Worm (Caenorhabditis elegans): Measurements from ENCODE around the gene tbc-6.

tbc-6 gene

ce11 chrII:6832207-6832606 is 15.7 kb upstream of the tbc-6 start:
- TF ChIP-seq lim-7 (GFP tag; IDR thresholded peaks at IDR 0.05) (no peak), ces-1 (GFP tag; optimal IDR thresholded peaks at IDR 0.05) (peak; percentile 51)

- TF ChIP-seq nhr-76 (tag; optimal IDR thresholded peaks at IDR 0.05) (no peak), nhr-77 (tag; optimal IDR thresholded peaks at IDR 0.05) (no peak), attf-4 (tag; optimal IDR thresholded peaks at IDR 0.05) (no peak), nhr-41 (GFP tag; IDR thresholded peaks at IDR 0.05) (no peak), arid-1 (GFP tag; conservative IDR thresholded peaks at IDR 0.05) (no peak), zfp-2 (tag; optimal IDR thresholded peaks at IDR 0.05) (no peak), Y5F2A.4 (GFP tag; optimal IDR thresholded peaks at IDR 0.05) (no peak), pqm-1 (tag; optimal IDR thresholded peaks at IDR 0.05) (no peak), mdl-1 (tag; optimal IDR thresholded peaks at IDR 0.05) (peak in 1 of 2 experiments; percentile 8), T20F7.1 (GFP tag; optimal IDR thresholded peaks at IDR 0.05) (no peak), unc-62 (GFP tag; optimal IDR thresholded peaks at IDR 0.05 in 1 of 2) (peak in 1 of 2 experiments; percentile 76), unc-62 (tag; optimal IDR thresholded peaks at IDR 0.05) (no peak), daf-16 (GFP tag; optimal IDR thresholded peaks at IDR 0.05) (peak in 1 of 2 experiments; percentile 17), daf-16 (tag; optimal IDR thresholded peaks at IDR 0.05) (no peak), egl-43 (GFP tag; IDR thresholded peaks at IDR 0.05) (no peak), F26F4.8 (GFP tag; conservative IDR thresholded peaks at IDR 0.05) (no peak), hmg-1.1 (GFP tag; IDR thresholded peaks at IDR 0.05) (0 out of 2 replicates have a peak, but pooled peaks have one; percentile 12), unc-39 (tag; optimal IDR thresholded peaks at IDR 0.05) (no peak), ceh-82 (tag; optimal IDR thresholded peaks at IDR 0.05) (no peak), snpc-4 (tag; optimal IDR thresholded peaks at IDR 0.05) (no peak), nhr-102 (tag; optimal IDR thresholded peaks at IDR 0.05) (no peak), hif-1 (tag; optimal IDR thresholded peaks at IDR 0.05) (no peak), unc-130 (GFP tag; optimal IDR thresholded peaks at IDR 0.05) (no peak), ZK546.5 (tag; optimal IDR thresholded peaks at IDR 0.05) (no peak), zip-11 (GFP tag; IDR thresholded peaks at IDR 0.05) (no peak), nhr-28 (tag; optimal IDR thresholded peaks at IDR 0.05) (no peak), fkh-10 (GFP tag; optimal IDR thresholded peaks at IDR 0.05) (no peak), egl-27 (tag; optimal IDR thresholded peaks at IDR 0.05) (no peak), zag-1 (tag; optimal IDR thresholded peaks at IDR 0.05) (no peak), hlh-11 (tag; optimal IDR thresholded peaks at IDR 0.05) (peak; percentile 23), mxl-3 (GFP tag; optimal IDR thresholded peaks at IDR 0.05) (peak; percentile 7), hlh-30 (tag; optimal IDR thresholded peaks at IDR 0.05; ENCODE audit: insufficient read depth) (peak; percentile 19), set-16 (GFP tag; IDR thresholded peaks at IDR 0.05) (peak; percentile 34; the same call in 1 of the 2 replicates), Y48G9A.11 (GFP tag; IDR thresholded peaks at IDR 0.05) (no peak), aha-1 (tag) (peak; percentile 55)
Observed at ce11 chrII:6832695-6833389, 15.1 kb upstream of the tbc-6 start.

ce11 chrII:6833781-6834339 is 14.1 kb upstream of the tbc-6 start:
- TF ChIP-seq spr-1 (tag; optimal IDR thresholded peaks at IDR 0.05) (no peak), dmd-6 (GFP tag; IDR thresholded peaks at IDR 0.05) (peak; percentile 54), nhr-6 (tag; optimal IDR thresholded peaks at IDR 0.05) (peak; percentile 24), hif-1 (tag; optimal IDR thresholded peaks at IDR 0.05) (no peak), lin-15B (tag; optimal IDR thresholded peaks at IDR 0.05) (no peak), mep-1 (tag; optimal IDR thresholded peaks at IDR 0.05) (peak; percentile 55), aly-2 (tag; optimal IDR thresholded peaks at IDR 0.05) (no peak), rbr-2 (tag; optimal IDR thresholded peaks at IDR 0.05) (no peak), hlh-11 (tag; optimal IDR thresholded peaks at IDR 0.05) (peak; percentile 79), lsy-2 (tag; optimal IDR thresholded peaks at IDR 0.05) (peak in 1 of 2 experiments; percentile 26), mes-2 (tag; optimal IDR thresholded peaks at IDR 0.05; ENCODE audit: poor library complexity, severe bottlenecking) (peak; percentile 22), daf-12 (tag; optimal IDR thresholded peaks at IDR 0.05) (no peak), F49E8.2 (tag; optimal IDR thresholded peaks at IDR 0.05; ENCODE audit: borderline replicate concordance) (no peak), nhr-28 (tag; optimal IDR thresholded peaks at IDR 0.05) (peak; percentile 74), attf-4 (tag; optimal IDR thresholded peaks at IDR 0.05) (no peak), nhr-11 (tag; optimal IDR thresholded peaks at IDR 0.05) (peak; percentile 5), set-16 (GFP tag; IDR thresholded peaks at IDR 0.05) (0 out of 2 replicates have a peak, but pooled peaks have one; percentile 17), unc-62 (GFP tag; optimal IDR thresholded peaks at IDR 0.05 in 1 of 2) (peak in 1 of 2 experiments; percentile 69), unc-62 (tag; optimal IDR thresholded peaks at IDR 0.05) (no peak)

Data from whole organism, L4 larva.